Fruit fly (Drosophila melanogaster) ovary, adult (tissue): ENCODE data around the gene Mipp2.
A peak's percentile ranks its signal among the peaks of the same experiment; 100 is the strongest.

Experiments
- CG17801 ChIP-seq: fragments of 200-800 bp; optimal IDR thresholded peaks from 2 replicates; lab custom pipeline; 2019; ENCODE audit warnings: missing biosample characterization, mild to moderate bottlenecking, missing genetic modification characterization, moderate library complexity; ENCODE audit not compliant: partially characterized antibody

Mipp2 gene

dm6 chrX:6090809-6091667 lies at the start of gene Mipp2, which contains the start of gene Nep1:
Gene Mipp2 (minus strand): TSS chrX:6091471.
Gene Nep1 (plus strand): TSS chrX:6091205.
- TF ChIP-seq CG17801: peak; percentile 55

- TF ChIP-seq CG17801: no peak
These were observed 18.6 kb upstream of the Mipp2 start for dm6 chrX:6109872-6110271.

- no peak for TF ChIP-seq CG17801
These were observed 13.5 kb upstream of the Mipp2 start for dm6 chrX:6104724-6105123.

- no peak for TF ChIP-seq CG17801
These were observed 6.3 kb upstream of the Mipp2 start for dm6 chrX:6097578-6097977.

dm6 chrX:6094599-6094998 lies 3.3 kb upstream of the Mipp2 start:
- no peak for TF ChIP-seq CG17801

dm6 chrX:6094078-6094477 lies 2.8 kb upstream of the Mipp2 start:
- no peak for TF ChIP-seq CG17801

dm6 chrX:6092235-6092634 lies 964 bp upstream of the Mipp2 start:
- TF ChIP-seq CG17801: peak; percentile 10

- no peak for TF ChIP-seq CG17801
These were observed 1.4 kb downstream of the Mipp2 start, which contains the start of gene raptor for dm6 chrX:6089679-6090460. Gene raptor (minus strand): TSS chrX:6090201.

dm6 chrX:6081296-6081695 lies 10.0 kb downstream of the Mipp2 start, which contains the start of gene CG4660:
Gene CG4660 (minus strand): TSS chrX:6081372.
- no peak for TF ChIP-seq CG17801

- no peak for TF ChIP-seq CG17801
These were observed 13.6 kb downstream of the Mipp2 start, which contains the start of gene CG4666 for dm6 chrX:6077686-6078085. Gene CG4666 (minus strand): TSS chrX:6077786.

- peak; percentile 57 for TF ChIP-seq CG17801
These were observed 14.2 kb downstream of the Mipp2 start for dm6 chrX:6077043-6077547.

- no peak for TF ChIP-seq CG17801
These were observed 15.7 kb downstream of the Mipp2 start for dm6 chrX:6075586-6075985.

dm6 chrX:6074845-6075244 lies 16.4 kb downstream of the Mipp2 start, which contains the start of gene Tsp5D:
Gene Tsp5D (minus strand): TSS chrX:6074857.
- peak; percentile 77 for TF ChIP-seq CG17801

dm6 chrX:6068714-6069113 lies 22.6 kb downstream of the Mipp2 start:
- TF ChIP-seq CG17801: no peak

- no peak for TF ChIP-seq CG17801
These were observed 23.8 kb downstream of the Mipp2 start, which contains the start of gene CG5928 for dm6 chrX:6067281-6068008. Gene CG5928 (plus strand): TSS chrX:6067958.

dm6 chrX:6066316-6066715 lies 25.0 kb downstream of the Mipp2 start, which contains the start of gene CG43115:
Gene CG43115 (minus strand): TSS chrX:6066416.
- no peak for TF ChIP-seq CG17801
